Fruit fly (Drosophila melanogaster): ENCODE data around the gene Sol1.

Sol1 gene

DNA sequence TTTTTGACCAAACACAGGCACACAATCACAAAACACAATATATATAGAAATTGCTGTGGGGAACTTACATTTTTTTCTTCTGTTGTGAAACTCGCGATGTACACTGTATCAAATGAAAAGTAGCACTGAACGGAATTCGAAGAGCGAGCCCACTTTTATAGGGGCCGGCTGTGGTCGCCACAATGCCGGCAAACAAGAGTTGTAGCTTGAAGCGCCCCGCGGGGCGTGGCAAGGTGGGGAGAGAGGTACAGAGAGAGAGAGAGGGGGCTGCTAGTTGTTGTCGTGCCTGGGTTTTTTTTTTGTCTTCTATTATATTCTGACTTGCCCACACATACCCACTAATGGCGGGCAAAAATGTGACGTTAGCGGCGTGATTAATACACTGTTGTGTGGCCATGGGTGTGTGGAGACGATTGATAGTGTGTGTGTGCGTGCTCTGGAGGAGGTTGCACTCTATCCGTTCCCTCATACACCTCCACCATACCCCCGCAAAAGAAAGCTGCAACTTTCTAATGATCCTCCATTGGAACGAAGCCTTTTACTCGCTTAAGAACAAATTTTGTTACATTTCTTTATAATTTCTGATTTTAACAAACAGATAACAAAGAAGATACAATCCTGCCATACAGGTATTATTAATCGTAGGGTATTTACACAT lies 16.8 kb upstream of the Sol1 start, which contains the start of gene GstD1 (continued):
- TF ChIP-seq shn (GFP tag; optimal IDR thresholded peaks at IDR 0.05) (peak; percentile 44), ftz-f1 (GFP tag; optimal IDR thresholded peaks at IDR 0.05) (peak; percentile 88), CG32772 (GFP tag; IDR thresholded peaks at IDR 0.05) (peak; percentile 76), pan (optimal IDR thresholded peaks at IDR 0.05) (no peak), pan (GFP tag; optimal IDR thresholded peaks at IDR 0.05 in 1 of 2, IDR thresholded peaks at IDR 0.05 in 1 of 2) (peak in 1 of 2 experiments; percentile 36), CG1603 (tag; optimal IDR thresholded peaks at IDR 0.05) (peak; percentile 6), tgo (GFP tag; IDR thresholded peaks at IDR 0.05) (no peak; the same call in 2 of the 3 replicates), scrt (GFP tag; optimal IDR thresholded peaks at IDR 0.05) (peak; percentile 35), caup (GFP tag; optimal IDR thresholded peaks at IDR 0.05; ENCODE audit: severe bottlenecking) (peak; percentile 28), exex (tag; optimal IDR thresholded peaks at IDR 0.05) (peak; percentile 18), Hr3 (GFP tag; optimal IDR thresholded peaks at IDR 0.05) (peak; percentile 39), CG2712 (tag; optimal IDR thresholded peaks at IDR 0.05) (peak; percentile 21), CG17361 (GFP tag; IDR thresholded peaks at IDR 0.05) (peak; percentile 49; the same call in 1 of the 3 replicates), pho (GFP tag; optimal IDR thresholded peaks at IDR 0.05) (peak; percentile 19), CG10366 (GFP tag; IDR thresholded peaks at IDR 0.05) (peak; percentile 21; the same call in 1 of the 2 replicates), bsh (GFP tag; optimal IDR thresholded peaks at IDR 0.05) (peak in 1 of 2 experiments; percentile 68), Dek (tag; optimal IDR thresholded peaks at IDR 0.05) (peak; percentile 33), emc (GFP tag; optimal IDR thresholded peaks at IDR 0.05) (peak; percentile 19), CG9437 (GFP tag; optimal IDR thresholded peaks at IDR 0.05) (peak; percentile 35), CG34224 (GFP tag; IDR thresholded peaks at IDR 0.05; ENCODE audit: partially characterized antibody) (peak; percentile 54; the same call in 2 of the 3 replicates), D19A (tag; optimal IDR thresholded peaks at IDR 0.05) (peak; percentile 98), CG4360 (GFP tag; IDR thresholded peaks at IDR 0.05) (no peak), Hr78 (GFP tag; optimal IDR thresholded peaks at IDR 0.05) (peak in 1 of 2 experiments; percentile 23), vfl (GFP tag; optimal IDR thresholded peaks at IDR 0.05) (no peak), z (GFP tag; IDR thresholded peaks at IDR 0.05) (no peak), bcd (GFP tag; optimal IDR thresholded peaks at IDR 0.05) (peak; percentile 51), mam (GFP tag; optimal IDR thresholded peaks at IDR 0.05) (peak; percentile 34), Mad (GFP tag; optimal IDR thresholded peaks at IDR 0.05) (no peak), H2.0 (GFP tag; IDR thresholded peaks at IDR 0.05) (0 out of 2 replicates have a peak, but pooled peaks have one; percentile 4), Deaf1 (tag; optimal IDR thresholded peaks at IDR 0.05) (peak; percentile 20), CG7963 (GFP tag; IDR thresholded peaks at IDR 0.05; ENCODE audit: partially characterized antibody) (peak; percentile 45; the same call in 1 of the 3 replicates), CG11696 (GFP tag; IDR thresholded peaks at IDR 0.05) (peak; percentile 79), kni (GFP tag; optimal IDR thresholded peaks at IDR 0.05) (peak; percentile 39), lmd (GFP tag; IDR thresholded peaks at IDR 0.05) (peak; percentile 47), E2f1 (GFP tag; IDR thresholded peaks at IDR 0.05) (peak; percentile 51), CG8944 (GFP tag; optimal IDR thresholded peaks at IDR 0.05) (peak; percentile 23), lilli (GFP tag; optimal IDR thresholded peaks at IDR 0.05) (peak; percentile 31), CG8290 (GFP tag; optimal IDR thresholded peaks at IDR 0.05) (no peak), CG8290 (tag; optimal IDR thresholded peaks at IDR 0.05) (peak in 1 of 2 experiments; percentile 34), CoRest (tag; optimal IDR thresholded peaks at IDR 0.05) (peak; percentile 26), CG34376 (GFP tag; optimal IDR thresholded peaks at IDR 0.05) (peak; percentile 53), lola (GFP tag; optimal IDR thresholded peaks at IDR 0.05) (no peak), ato (GFP tag; IDR thresholded peaks at IDR 0.05; ENCODE audit: partially characterized antibody) (no peak), Xrp1 (GFP tag; IDR thresholded peaks at IDR 0.05) (0 out of 2 replicates have a peak, but pooled peaks have one; percentile 35), D19B (GFP tag; optimal IDR thresholded peaks at IDR 0.05) (peak; percentile 33), CG2199 (GFP tag; IDR thresholded peaks at IDR 0.05) (peak; percentile 90; the same call in 2 of the 3 replicates), bbx (GFP tag; IDR thresholded peaks at IDR 0.05; ENCODE audit: partially characterized antibody) (0 out of 2 replicates have a peak, but pooled peaks have one; percentile 28), pfk (GFP tag; optimal IDR thresholded peaks at IDR 0.05) (peak; percentile 17)

Data from whole organism, embryonic.